Fruit fly (Drosophila melanogaster) whole organism, prepupa: Measurements from ENCODE around the gene a10.

Source experiments
- CG15336 ChIP-seq: fragments of 200-800 bp; sonication (Bioruptor generic); IDR thresholded peaks from 2 replicates; pipeline ENCODE4 v1.3.6; 2022; ENCODE audit warnings: missing biosample characterization, missing genetic modification characterization
- CG34406 ChIP-seq: fragments of 200-800 bp; sonication (Bioruptor generic); optimal IDR thresholded peaks from 3 replicates; lab custom pipeline; 2016; ENCODE audit warnings: missing biosample characterization, missing genetic modification characterization
- CG6854 ChIP-seq: fragments of 200-800 bp; sonication (Bioruptor generic); optimal IDR thresholded peaks from 2 replicates; lab custom pipeline; 2017; ENCODE audit warnings: missing biosample characterization, mild to moderate bottlenecking, missing genetic modification characterization
- Eip93F ChIP-seq: fragments of 200-800 bp; sonication (Bioruptor generic); optimal IDR thresholded peaks from 2 replicates; lab custom pipeline; 2016; ENCODE audit warnings: missing biosample characterization, mild to moderate bottlenecking, missing genetic modification characterization
- Hr39 ChIP-seq: fragments of 200-800 bp; sonication (Bioruptor generic); optimal IDR thresholded peaks from 2 replicates; lab custom pipeline; 2016; ENCODE audit warnings: missing biosample characterization, missing genetic modification characterization
- acj6 ChIP-seq: fragments of 200-800 bp; sonication (Bioruptor generic); optimal IDR thresholded peaks from 3 replicates; lab custom pipeline; 2016; ENCODE audit warnings: missing biosample characterization, missing genetic modification characterization
- pdm3 ChIP-seq: fragments of 200-800 bp; sonication (Bioruptor generic); optimal IDR thresholded peaks from 3 replicates; lab custom pipeline; 2016; ENCODE audit warnings: missing biosample characterization, missing genetic modification characterization
- spab ChIP-seq: fragments of 200-800 bp; sonication (Bioruptor generic); optimal IDR thresholded peaks from 2 replicates; lab custom pipeline; 2017; ENCODE audit warnings: missing biosample characterization, mild to moderate bottlenecking, missing genetic modification characterization, missing genetic modification reagents

dm6 chr3L:17055467-17055877 lies 31.9 kb upstream of the a10 start, which contains the start of gene CG7724:
- TF ChIP-seq CG15336 (no peak), pdm3 (GFP tag; lab: Kevin White, UChicago) (no peak), Eip93F (GFP tag; lab: Kevin White, UChicago) (no peak), CG34406 (GFP tag; lab: Kevin White, UChicago) (no peak), spab (GFP tag; lab: Kevin White, UChicago) (no peak), Hr39 (no peak), CG6854 (no peak), acj6 (GFP tag; lab: Kevin White, UChicago) (no peak)
